Worm (Caenorhabditis elegans): ENCODE measurements around the gene F58E2.5.

DNA sequence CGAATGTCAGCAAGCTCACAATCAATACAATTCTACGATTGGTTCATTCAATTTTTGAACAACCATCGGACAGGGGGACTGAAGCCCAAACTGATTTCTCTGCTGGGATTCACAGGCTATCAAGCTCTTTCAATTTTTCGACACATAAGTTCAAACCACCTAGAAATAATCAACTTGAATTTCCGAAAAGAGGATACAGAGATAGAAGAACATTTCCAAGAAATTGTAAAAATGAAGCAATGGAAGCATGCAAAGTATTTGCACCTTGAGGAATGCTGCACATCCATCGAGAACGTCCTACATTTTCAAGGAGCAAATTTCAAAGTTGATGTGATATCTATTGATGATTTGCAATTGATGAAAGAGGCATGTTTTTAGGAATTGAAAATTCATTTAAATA lies 23.0 kb downstream of the F58E2.5 start:
- TF ChIP-seq him-1 (tag; optimal IDR thresholded peaks at IDR 0.05), result no peak
- no peak for TF ChIP-seq W03F9.2 (tag; optimal IDR thresholded peaks at IDR 0.05)

Data from whole organism, L4/young adult.